Worm (Caenorhabditis elegans): ENCODE results near the gene C07D10.1.
A peak's percentile ranks its signal among the peaks of the same experiment; 100 is the strongest.
"Not testable (repeated sequence)": the region's sequence is repeated elsewhere in the genome, so short reads cannot be mapped to it uniquely, and the experiment has no call there.

- not testable (repeated sequence) for TF ChIP-seq T22C8.4 (GFP tag; IDR thresholded peaks at IDR 0.05); med-1 (GFP tag; optimal IDR thresholded peaks at IDR 0.05; ENCODE audit: insufficient read depth); ztf-23 (GFP tag; IDR thresholded peaks at IDR 0.05); cog-1 (tag; optimal IDR thresholded peaks at IDR 0.05); ref-1 (GFP tag; conservative IDR thresholded peaks at IDR 0.05); tab-1 (GFP tag; IDR thresholded peaks at IDR 0.05)
- 0 out of 2 replicates have a peak, but pooled peaks have one; percentile 49 for TF ChIP-seq klf-2 (GFP tag; conservative IDR thresholded peaks at IDR 0.05)
- TF ChIP-seq flt-1 (GFP tag; IDR thresholded peaks at IDR 0.05): 0 out of 2 replicates have a peak, but pooled peaks have one; percentile 11
Measured at ce11 chrII:7446683-7447082, 47.9 kb downstream of the C07D10.1 start.

Data from whole organism, midembryonic.